Worm (Caenorhabditis elegans) whole organism, L1 larva: ENCODE results near the gene F17C11.12.

Experiments used
- C04F5.9 ChIP-seq: sonication (generic microtip); optimal IDR thresholded peaks from 2 replicates; lab custom pipeline; 2016; ENCODE audit warnings: missing genetic modification characterization, missing compliant biosample characterization
- C34B4.2 ChIP-seq: sonication (generic microtip); optimal IDR thresholded peaks from 2 replicates; lab custom pipeline; 2017; ENCODE audit warnings: mild to moderate bottlenecking, missing genetic modification characterization, missing compliant biosample characterization
- F16B12.6 ChIP-seq: fragments of 150-350 bp; optimal IDR thresholded peaks from 2 replicates; lab custom pipeline; 2014; ENCODE audit warnings: missing biosample characterization, missing genetic modification characterization
- Y116A8C.19 ChIP-seq: sonication (generic microtip); optimal IDR thresholded peaks from 2 replicates; lab custom pipeline; 2016; ENCODE audit warnings: missing compliant biosample characterization, missing genetic modification characterization, borderline replicate concordance
- aha-1 ChIP-seq: fragments of 150-350 bp; optimal IDR thresholded peaks from 2 replicates; lab custom pipeline; 2014; ENCODE audit warnings: missing biosample characterization, missing genetic modification characterization
- aly-2 ChIP-seq: fragments of 150-350 bp; optimal IDR thresholded peaks from 2 replicates; lab custom pipeline; 2014; ENCODE audit warnings: missing biosample characterization, missing genetic modification characterization
- blmp-1 ChIP-seq: fragments of 150-350 bp; optimal IDR thresholded peaks from 2 replicates; lab custom pipeline; 2014; ENCODE audit warnings: missing biosample characterization, missing genetic modification characterization
- dsc-1 ChIP-seq: sonication (generic microtip); optimal IDR thresholded peaks from 2 replicates; lab custom pipeline; 2016; ENCODE audit warnings: mild to moderate bottlenecking, missing genetic modification characterization, missing compliant biosample characterization
- efl-1 ChIP-seq, 4 experiments: fragments of 150-350 bp; optimal IDR thresholded peaks in 3 of 4; peaks in 1 of 4; 1 replicate in 1 of 4; 2 replicates in 3 of 4; lab custom pipeline; 2014; ENCODE audit warnings: missing biosample characterization in 2 of 4, missing genetic modification characterization in 2 of 4, missing genetic modification reagents in 2 of 4
- egl-27 ChIP-seq, 2 experiments: fragments of 150-350 bp in 1 of 2; sonication (generic microtip); optimal IDR thresholded peaks; 3 replicates each; lab custom pipeline; 2017 to 2018; ENCODE audit warnings: missing biosample characterization in 2 of 2, missing genetic modification characterization in 2 of 2, missing genetic modification reagents in 2 of 2
- elt-2 ChIP-seq: sonication (generic microtip); optimal IDR thresholded peaks from 2 replicates; lab custom pipeline; 2016; ENCODE audit warnings: missing genetic modification characterization, mild to moderate bottlenecking, inconsistent platforms, missing compliant biosample characterization, missing genetic modification reagents
- elt-3 ChIP-seq, 6 experiments: fragments of 150-350 bp in 1 of 6; sonication (generic microtip); optimal IDR thresholded peaks; 2 replicates each; lab custom pipeline; 2017 to 2018; ENCODE audit warnings: missing biosample characterization in 6 of 6, missing genetic modification characterization in 6 of 6, inconsistent platforms in 1 of 6
- fkh-10 ChIP-seq: sonication (generic microtip); optimal IDR thresholded peaks from 2 replicates; lab custom pipeline; 2017; ENCODE audit warnings: missing biosample characterization, missing genetic modification reagents, missing genetic modification characterization
- fkh-4 ChIP-seq: sonication (generic microtip); optimal IDR thresholded peaks from 2 replicates; lab custom pipeline; 2016; ENCODE audit warnings: missing compliant biosample characterization, missing genetic modification characterization, borderline replicate concordance
- irx-1 ChIP-seq: sonication (generic microtip); optimal IDR thresholded peaks from 2 replicates; lab custom pipeline; 2016; ENCODE audit warnings: missing genetic modification characterization, missing compliant biosample characterization
- isw-1 ChIP-seq: fragments of 200-800 bp; sonication (Bioruptor generic); IDR thresholded peaks from 2 replicates; pipeline ENCODE4 v1.3.6; 2022; ENCODE audit warnings: missing genetic modification characterization, missing compliant biosample characterization
- jun-1 ChIP-seq: fragments of 150-350 bp; optimal IDR thresholded peaks from 2 replicates; lab custom pipeline; 2014; ENCODE audit warnings: missing biosample characterization, missing genetic modification reagents, missing genetic modification characterization
- lsy-2 ChIP-seq, 2 experiments: fragments of 150-350 bp; optimal IDR thresholded peaks; 2 replicates each; lab custom pipeline; 2014; ENCODE audit warnings: missing biosample characterization in 2 of 2, missing genetic modification characterization in 2 of 2
- mab-9 ChIP-seq: fragments of 200-800 bp; sonication (Bioruptor generic); IDR thresholded peaks from 2 replicates; pipeline ENCODE4 v1.3.6; 2022; ENCODE audit warnings: missing genetic modification reagents, missing genetic modification characterization, missing compliant biosample characterization
- mdl-1 ChIP-seq, 2 experiments: fragments of 150-350 bp; optimal IDR thresholded peaks; 2 replicates each; lab custom pipeline; 2014 to 2017; ENCODE audit warnings: missing biosample characterization in 2 of 2, missing genetic modification characterization in 2 of 2, inconsistent platforms in 1 of 2
- nhr-19 ChIP-seq: fragments of 200-800 bp; sonication (Bioruptor generic); conservative IDR thresholded peaks from 2 replicates; pipeline ENCODE4 v1.3.6; 2022; ENCODE audit warnings: missing genetic modification characterization, missing compliant biosample characterization
- nhr-20 ChIP-seq: sonication (generic microtip); optimal IDR thresholded peaks from 2 replicates; lab custom pipeline; 2016; ENCODE audit warnings: mild to moderate bottlenecking, missing genetic modification characterization, missing compliant biosample characterization
- nhr-47 ChIP-seq: sonication (generic microtip); optimal IDR thresholded peaks from 2 replicates; lab custom pipeline; 2016; ENCODE audit warnings: mild to moderate bottlenecking, missing genetic modification characterization, moderate library complexity, missing compliant biosample characterization
- nhr-71 ChIP-seq: sonication (generic microtip); optimal IDR thresholded peaks from 2 replicates; lab custom pipeline; 2016; ENCODE audit warnings: mild to moderate bottlenecking, missing genetic modification characterization, moderate library complexity, missing compliant biosample characterization
- nhr-77 ChIP-seq: fragments of 150-350 bp; optimal IDR thresholded peaks from 2 replicates; lab custom pipeline; 2014; ENCODE audit warnings: missing biosample characterization, missing genetic modification characterization
- nhr-84 ChIP-seq: sonication (generic microtip); optimal IDR thresholded peaks from 2 replicates; lab custom pipeline; 2017; ENCODE audit warnings: missing biosample characterization, missing genetic modification characterization
- nhr-85 ChIP-seq: sonication (generic microtip); peaks from one replicate; lab custom pipeline; 2016; ENCODE audit warnings: missing genetic modification characterization, inconsistent platforms, missing compliant biosample characterization
- nhr-90 ChIP-seq: sonication (generic microtip); optimal IDR thresholded peaks from 2 replicates; lab custom pipeline; 2016; ENCODE audit warnings: mild to moderate bottlenecking, missing genetic modification characterization, missing compliant biosample characterization; ENCODE audit not compliant: poor library complexity
- pag-3 ChIP-seq: sonication (generic microtip); optimal IDR thresholded peaks from 2 replicates; lab custom pipeline; 2017; ENCODE audit warnings: missing genetic modification characterization, mild to moderate bottlenecking, missing compliant biosample characterization, antibody characterized with exemption, borderline replicate concordance; ENCODE audit not compliant: insufficient read depth
- pqm-1 ChIP-seq: sonication (generic microtip); optimal IDR thresholded peaks from 3 replicates; lab custom pipeline; 2017; ENCODE audit warnings: missing biosample characterization, missing genetic modification characterization
- rnt-1 ChIP-seq: sonication (generic microtip); optimal IDR thresholded peaks from 2 replicates; lab custom pipeline; 2016; ENCODE audit warnings: mild to moderate bottlenecking, missing genetic modification characterization, moderate library complexity, missing compliant biosample characterization
- snu-23 ChIP-seq: sonication (generic microtip); optimal IDR thresholded peaks from 2 replicates; lab custom pipeline; 2016; ENCODE audit warnings: missing genetic modification characterization, missing compliant biosample characterization
- swsn-7 ChIP-seq: sonication (generic microtip); optimal IDR thresholded peaks from 2 replicates; lab custom pipeline; 2016; ENCODE audit warnings: missing genetic modification characterization, missing compliant biosample characterization
- tbx-2 ChIP-seq: sonication (generic microtip); optimal IDR thresholded peaks from 2 replicates; lab custom pipeline; 2016; ENCODE audit warnings: missing genetic modification characterization, missing compliant biosample characterization
- tlp-1 ChIP-seq: fragments of 150-350 bp; optimal IDR thresholded peaks from 2 replicates; lab custom pipeline; 2014; ENCODE audit warnings: missing biosample characterization, missing genetic modification characterization
- ztf-11 ChIP-seq, 2 experiments: sonication (generic microtip); optimal IDR thresholded peaks; 2 replicates each; lab custom pipeline; 2016 to 2017; ENCODE audit warnings: missing genetic modification characterization in 2 of 2, missing biosample characterization in 1 of 2, missing compliant biosample characterization in 1 of 2
- ztf-4 ChIP-seq: fragments of 150-350 bp; optimal IDR thresholded peaks from 2 replicates; lab custom pipeline; 2014; ENCODE audit warnings: missing biosample characterization, missing genetic modification characterization

The F17C11.12 gene

ce11 chrV:10958322-10958900 is 21.7 kb upstream of the F17C11.12 start, which contains the start of gene pigt-1:
TSS of gene pigt-1 (minus strand) at chrV:10958821.
- TF ChIP-seq lsy-2 (tag; optimal IDR thresholded peaks at IDR 0.05; lab: Kevin White, UChicago): peak in 1 of 2 experiments; percentile 22
- peak; percentile 50 for TF ChIP-seq nhr-90
- peak; percentile 58 for TF ChIP-seq nhr-85 (tag; lab: Kevin White, UChicago)
- TF ChIP-seq snu-23: peak; percentile 14
- no peak for TF ChIP-seq ztf-11 (tag; optimal IDR thresholded peaks at IDR 0.05; lab: Kevin White, UChicago)
- TF ChIP-seq tbx-2 (tag; lab: Kevin White, UChicago): peak; percentile 20
- peak; percentile 15 for TF ChIP-seq elt-2 (tag; lab: Kevin White, UChicago)
- TF ChIP-seq pqm-1 (tag; lab: Kevin White, UChicago): no peak
- TF ChIP-seq nhr-20 (tag; lab: Kevin White, UChicago): peak; percentile 15
- peak; percentile 35 for TF ChIP-seq nhr-47
- no peak for TF ChIP-seq aha-1
- TF ChIP-seq C34B4.2 (tag; lab: Kevin White, UChicago): no peak
- peak; percentile 44 for TF ChIP-seq nhr-71 (tag; lab: Kevin White, UChicago)
- no peak for TF ChIP-seq efl-1 (optimal IDR thresholded peaks at IDR 0.05; lab: Kevin White, UChicago)
- TF ChIP-seq efl-1 (GFP tag; optimal IDR thresholded peaks at IDR 0.05 in 1 of 2; lab: Kevin White, UChicago): peak in 1 of 2 experiments; percentile 89
- peak; percentile 33 for TF ChIP-seq ztf-4 (tag; lab: Kevin White, UChicago)
- peak; percentile 44 for TF ChIP-seq aly-2

ce11 chrV:10955681-10956476 is 19.2 kb upstream of the F17C11.12 start, which contains the start of gene F17C11.13:
TSS of gene F17C11.13 (plus strand) at chrV:10955923.
- no peak for TF ChIP-seq nhr-77 (tag; lab: Kevin White, UChicago)
- no peak for TF ChIP-seq nhr-71 (tag; lab: Kevin White, UChicago)
- no peak for TF ChIP-seq swsn-7 (tag; lab: Kevin White, UChicago)
- TF ChIP-seq C34B4.2 (tag; lab: Kevin White, UChicago): no peak
- no peak for TF ChIP-seq egl-27 (tag; optimal IDR thresholded peaks at IDR 0.05; lab: Kevin White, UChicago)
- no peak for TF ChIP-seq jun-1 (tag; lab: Kevin White, UChicago)
- no peak for TF ChIP-seq dsc-1
- no peak for TF ChIP-seq C04F5.9 (tag; lab: Kevin White, UChicago)
- TF ChIP-seq nhr-84 (tag; lab: Kevin White, UChicago): no peak
- TF ChIP-seq F16B12.6 (tag; lab: Kevin White, UChicago): no peak
- TF ChIP-seq efl-1 (optimal IDR thresholded peaks at IDR 0.05; lab: Kevin White, UChicago): no peak
- TF ChIP-seq efl-1 (GFP tag; optimal IDR thresholded peaks at IDR 0.05 in 1 of 2; lab: Kevin White, UChicago): peak in 1 of 2 experiments; percentile 34
- TF ChIP-seq elt-2 (tag; lab: Kevin White, UChicago): peak; percentile 11
- no peak for TF ChIP-seq fkh-4 (tag; lab: Kevin White, UChicago)
- no peak for TF ChIP-seq elt-3 (tag; optimal IDR thresholded peaks at IDR 0.05; lab: Kevin White, UChicago)

ce11 chrV:10954832-10955231 is 18.1 kb upstream of the F17C11.12 start, which contains the start of gene F17C11.6:
TSS of gene F17C11.6 (plus strand) at chrV:10955121.
- TF ChIP-seq nhr-85 (tag; lab: Kevin White, UChicago) (no peak), pag-3 (no peak), Y116A8C.19 (no peak), blmp-1 (tag; lab: Kevin White, UChicago) (no peak), fkh-10 (GFP tag; lab: Kevin White, UChicago) (no peak), nhr-19 (no peak), nhr-77 (tag; lab: Kevin White, UChicago) (no peak), mdl-1 (tag; optimal IDR thresholded peaks at IDR 0.05; lab: Kevin White, UChicago) (no peak), mab-9 (no peak), isw-1 (GFP tag; lab: Robert Waterston, UW) (no peak), tlp-1 (no peak), dsc-1 (no peak), aly-2 (no peak), nhr-47 (no peak), irx-1 (no peak), snu-23 (no peak), tbx-2 (tag; lab: Kevin White, UChicago) (no peak), rnt-1 (no peak), nhr-71 (tag; lab: Kevin White, UChicago) (no peak)
